Fruit fly (Drosophila melanogaster): ENCODE data around the gene snk.

snk gene

dm6 chr3R:13068022-13068421 is 25.5 kb upstream of the snk start (continued):
- TF ChIP-seq acj6 (GFP tag; optimal IDR thresholded peaks at IDR 0.05) = peak; percentile 10
- no peak for TF ChIP-seq CG9139 (GFP tag; optimal IDR thresholded peaks at IDR 0.05)
- TF ChIP-seq topi (GFP tag; optimal IDR thresholded peaks at IDR 0.05) = peak; percentile 7
- no peak for TF ChIP-seq cyc (GFP tag; optimal IDR thresholded peaks at IDR 0.05)
- no peak for TF ChIP-seq CG16779 (tag; optimal IDR thresholded peaks at IDR 0.05)
- no peak for TF ChIP-seq fd85E (GFP tag; optimal IDR thresholded peaks at IDR 0.05)
- no peak for TF ChIP-seq CG6808 (GFP tag; optimal IDR thresholded peaks at IDR 0.05)
- TF ChIP-seq CG3032 (tag; optimal IDR thresholded peaks at IDR 0.05) = no peak
- no peak for TF ChIP-seq Ets21C (GFP tag; optimal IDR thresholded peaks at IDR 0.05)
- TF ChIP-seq CG31627 (GFP tag; optimal IDR thresholded peaks at IDR 0.05) = no peak
- TF ChIP-seq Sox102F (GFP tag; optimal IDR thresholded peaks at IDR 0.05) = peak; percentile 44
- TF ChIP-seq achi (GFP tag; optimal IDR thresholded peaks at IDR 0.05) = peak; percentile 20
- peak; percentile 49 for TF ChIP-seq Blimp-1 (GFP tag; optimal IDR thresholded peaks at IDR 0.05)
- TF ChIP-seq CG7368 (GFP tag; optimal IDR thresholded peaks at IDR 0.05) = no peak
- peak; percentile 60 for TF ChIP-seq esn (GFP tag; optimal IDR thresholded peaks at IDR 0.05)
- no peak for TF ChIP-seq CG1621 (tag; optimal IDR thresholded peaks at IDR 0.05)
- no peak for TF ChIP-seq CG4318 (GFP tag; optimal IDR thresholded peaks at IDR 0.05)
- TF ChIP-seq CG32006 (GFP tag; optimal IDR thresholded peaks at IDR 0.05) = no peak
- TF ChIP-seq CG11762 (GFP tag; optimal IDR thresholded peaks at IDR 0.05; ENCODE audit: insufficient read depth) = no peak
- TF ChIP-seq eg (GFP tag; IDR thresholded peaks at IDR 0.05) = no peak
- no peak for TF ChIP-seq Gug (GFP tag; IDR thresholded peaks at IDR 0.05)
- 0 out of 3 replicates have a peak, but pooled peaks have one; percentile 46 for TF ChIP-seq CG6163 (GFP tag; IDR thresholded peaks at IDR 0.05)

- peak; percentile 21 for TF ChIP-seq fkh (GFP tag; optimal IDR thresholded peaks at IDR 0.05)
- no peak for TF ChIP-seq OdsH (GFP tag; optimal IDR thresholded peaks at IDR 0.05)
These were observed 22.7 kb upstream of the snk start for dm6 chr3R:13065180-13065757.

- TF ChIP-seq Lpt (GFP tag; optimal IDR thresholded peaks at IDR 0.05) (no peak), CG32006 (GFP tag; optimal IDR thresholded peaks at IDR 0.05) (peak; percentile 49), spab (GFP tag; optimal IDR thresholded peaks at IDR 0.05) (no peak), ss (GFP tag; optimal IDR thresholded peaks at IDR 0.05) (peak; percentile 36 to 54), fd85E (GFP tag; optimal IDR thresholded peaks at IDR 0.05) (no peak), Gug (GFP tag; IDR thresholded peaks at IDR 0.05) (no peak), CG10669 (GFP tag; optimal IDR thresholded peaks at IDR 0.05) (no peak), cyc (GFP tag; optimal IDR thresholded peaks at IDR 0.05) (no peak), fkh (GFP tag; optimal IDR thresholded peaks at IDR 0.05) (peak; percentile 96), CG6163 (GFP tag; IDR thresholded peaks at IDR 0.05) (peak; percentile 25; the same call in 1 of the 3 replicates), dac (GFP tag; optimal IDR thresholded peaks at IDR 0.05) (no peak), CG34406 (GFP tag; optimal IDR thresholded peaks at IDR 0.05) (no peak), Eip75B (GFP tag; optimal IDR thresholded peaks at IDR 0.05) (no peak), vri (GFP tag; optimal IDR thresholded peaks at IDR 0.05) (no peak), CG6792 (GFP tag; optimal IDR thresholded peaks at IDR 0.05) (peak; percentile 3), Eip78C (GFP tag) (peak; percentile 48), eg (GFP tag; IDR thresholded peaks at IDR 0.05) (peak; percentile 8; the same call in 1 of the 3 replicates)
These were observed 21.4 kb upstream of the snk start for dm6 chr3R:13063746-13064592.
